Worm (Caenorhabditis elegans) whole organism, L4 larva: ENCODE results near the gene amt-1.

Experiments used
- ceh-82 ChIP-seq: sonication (generic microtip); optimal IDR thresholded peaks from 2 replicates; lab custom pipeline; 2017; ENCODE audit warnings: missing biosample characterization, missing genetic modification characterization
- jun-1 ChIP-seq: fragments of 150-350 bp; optimal IDR thresholded peaks from 2 replicates; lab custom pipeline; 2014; ENCODE audit warnings: missing biosample characterization, missing genetic modification reagents, missing genetic modification characterization
- pha-4 ChIP-seq, 2 experiments: fragments of 150-350 bp in 1 of 2; fragments of 200-800 bp in 1 of 2; sonication (Bioruptor generic) in 1 of 2; IDR thresholded peaks in 1 of 2; optimal IDR thresholded peaks in 1 of 2; 2 replicates each; pipeline versions ENCODE4 v1.3.6 to Lab custom; 2014 to 2022; ENCODE audit warnings: missing genetic modification characterization in 2 of 2, missing genetic modification reagents in 2 of 2, missing biosample characterization in 1 of 2, missing compliant biosample characterization in 1 of 2
- unc-130 ChIP-seq: sonication (generic microtip); optimal IDR thresholded peaks from 2 replicates; lab custom pipeline; 2016; ENCODE audit warnings: missing genetic modification reagents, missing genetic modification characterization, missing compliant biosample characterization

- no peak for TF ChIP-seq jun-1
- no peak for TF ChIP-seq ceh-82 (tag; lab: Kevin White, UChicago)
- TF ChIP-seq unc-130, result no peak
- TF ChIP-seq pha-4 (GFP tag; IDR thresholded peaks at IDR 0.05; lab: Robert Waterston, UW), result no peak
- no peak for TF ChIP-seq pha-4 (tag; optimal IDR thresholded peaks at IDR 0.05; lab: Kevin White, UChicago)
Observed at ce11 chrX:4556028-4556427, 15.2 kb upstream of the amt-1 start.
